Worm (Caenorhabditis elegans) whole organism, young adult: Measurements from ENCODE around the gene C50A2.7.

Source experiments
- D2030.7 ChIP-seq: fragments of 200-800 bp; sonication (Bioruptor generic); IDR thresholded peaks from 2 replicates; pipeline ENCODE4 v1.3.6; 2022; ENCODE audit warnings: missing genetic modification reagents, missing genetic modification characterization, missing compliant biosample characterization
- F37B4.10 ChIP-seq: fragments of 200-800 bp; sonication (Bioruptor generic); IDR thresholded peaks from 2 replicates; pipeline ENCODE4 v1.3.6; 2022; ENCODE audit warnings: missing genetic modification characterization, missing compliant biosample characterization
- F55B11.4 ChIP-seq: sonication (generic microtip); optimal IDR thresholded peaks from 2 replicates; lab custom pipeline; 2016; ENCODE audit warnings: missing compliant biosample characterization, missing genetic modification characterization, borderline replicate concordance; ENCODE audit not compliant: insufficient read depth
- K11D2.4 ChIP-seq: fragments of 200-800 bp; sonication (Bioruptor generic); IDR thresholded peaks from 2 replicates; pipeline ENCODE4 v1.3.6; 2022; ENCODE audit warnings: missing genetic modification reagents, missing genetic modification characterization, missing compliant biosample characterization
- T26A5.8 ChIP-seq: sonication (generic microtip); optimal IDR thresholded peaks from 2 replicates; lab custom pipeline; 2016; ENCODE audit warnings: missing genetic modification characterization, missing compliant biosample characterization
- Y53G8AR.9 ChIP-seq: fragments of 200-800 bp; sonication (Bioruptor generic); conservative IDR thresholded peaks from 2 replicates; pipeline ENCODE4 v1.3.6; 2022; ENCODE audit warnings: missing genetic modification reagents, missing genetic modification characterization, missing compliant biosample characterization
- Y56A3A.18 ChIP-seq: fragments of 200-800 bp; sonication (Bioruptor generic); IDR thresholded peaks from 2 replicates; pipeline ENCODE4 v1.3.6; 2022; ENCODE audit warnings: missing genetic modification reagents, missing genetic modification characterization, missing compliant biosample characterization
- ama-1 ChIP-seq, 3 experiments: fragments of 150-350 bp in 1 of 3; sonication (generic microtip) in 2 of 3; optimal IDR thresholded peaks; 2 replicates each; lab custom pipeline; 2014 to 2018; ENCODE audit warnings: missing biosample characterization in 2 of 3, missing genetic modification characterization in 2 of 3, missing genetic modification reagents in 2 of 3
- atf-7 ChIP-seq: sonication (generic microtip); optimal IDR thresholded peaks from 2 replicates; lab custom pipeline; 2017; ENCODE audit warnings: mild to moderate bottlenecking, missing genetic modification characterization, missing compliant biosample characterization
- athp-1 ChIP-seq: sonication (generic microtip); optimal IDR thresholded peaks from 2 replicates; lab custom pipeline; 2017; ENCODE audit warnings: mild to moderate bottlenecking, missing genetic modification characterization, missing compliant biosample characterization
- attf-5 ChIP-seq: fragments of 200-800 bp; sonication (Bioruptor generic); optimal IDR thresholded peaks from 2 replicates; lab custom pipeline; 2018; ENCODE audit warnings: mild to moderate bottlenecking, missing genetic modification characterization, missing compliant biosample characterization
- bed-1 ChIP-seq: fragments of 200-800 bp; sonication (Bioruptor generic); IDR thresholded peaks from 2 replicates; pipeline ENCODE4 v1.3.6; 2022; ENCODE audit warnings: missing genetic modification reagents, missing genetic modification characterization, missing compliant biosample characterization
- bed-2 ChIP-seq: fragments of 200-800 bp; sonication (Bioruptor generic); IDR thresholded peaks from 2 replicates; pipeline ENCODE4 v1.3.6; 2022; ENCODE audit warnings: missing genetic modification reagents, missing genetic modification characterization, missing compliant biosample characterization
- cebp-1 ChIP-seq, 2 experiments: fragments of 200-800 bp in 1 of 2; sonication (Bioruptor generic) in 1 of 2; sonication (generic microtip) in 1 of 2; IDR thresholded peaks in 1 of 2; optimal IDR thresholded peaks in 1 of 2; 2 replicates each; pipeline versions ENCODE4 v1.3.6 to Lab custom; 2017 to 2022; ENCODE audit warnings: missing compliant biosample characterization in 2 of 2, missing genetic modification characterization in 2 of 2, mild to moderate bottlenecking in 1 of 2, missing genetic modification reagents in 1 of 2, moderate library complexity in 1 of 2
- cebp-2 ChIP-seq: fragments of 200-800 bp; sonication (Bioruptor generic); IDR thresholded peaks from 2 replicates; pipeline ENCODE4 v1.3.6; 2022; ENCODE audit warnings: missing genetic modification characterization, missing compliant biosample characterization
- dpff-1 ChIP-seq: sonication (generic microtip); optimal IDR thresholded peaks from 2 replicates; lab custom pipeline; 2017; ENCODE audit warnings: mild to moderate bottlenecking, missing genetic modification characterization, missing compliant biosample characterization
- egrh-3 ChIP-seq: fragments of 200-800 bp; sonication (Bioruptor generic); IDR thresholded peaks from 2 replicates; pipeline ENCODE4 v1.3.6; 2022; ENCODE audit warnings: missing genetic modification reagents, missing genetic modification characterization, missing compliant biosample characterization
- gei-17 ChIP-seq: fragments of 200-800 bp; sonication (Bioruptor generic); optimal IDR thresholded peaks from 2 replicates; lab custom pipeline; 2018; ENCODE audit warnings: mild to moderate bottlenecking, missing genetic modification characterization, missing compliant biosample characterization
- him-1 ChIP-seq: sonication (generic microtip); optimal IDR thresholded peaks from 2 replicates; lab custom pipeline; 2016; ENCODE audit warnings: missing genotype, missing genetic modification reagents, missing genetic modification characterization, missing compliant biosample characterization
- lin-26 ChIP-seq: fragments of 200-800 bp; sonication (Bioruptor generic); IDR thresholded peaks from 2 replicates; pipeline ENCODE4 v1.3.6; 2022; ENCODE audit warnings: missing genetic modification reagents, missing genetic modification characterization, missing compliant biosample characterization
- lsl-1 ChIP-seq: fragments of 200-800 bp; sonication (Bioruptor generic); optimal IDR thresholded peaks from 2 replicates; lab custom pipeline; 2018; ENCODE audit warnings: mild to moderate bottlenecking, missing genetic modification characterization, moderate library complexity, missing compliant biosample characterization
- lsy-27 ChIP-seq: sonication (generic microtip); optimal IDR thresholded peaks from 2 replicates; lab custom pipeline; 2017; ENCODE audit warnings: missing genetic modification characterization, mild to moderate bottlenecking, missing compliant biosample characterization, antibody characterized with exemption, missing genotype, borderline replicate concordance; ENCODE audit not compliant: insufficient read depth
- madf-8 ChIP-seq: fragments of 200-800 bp; sonication (Bioruptor generic); conservative IDR thresholded peaks from 2 replicates; pipeline ENCODE4 v1.3.6; 2022; ENCODE audit warnings: missing genetic modification reagents, missing genetic modification characterization, missing compliant biosample characterization
- mel-28 ChIP-seq: sonication (generic microtip); optimal IDR thresholded peaks from 2 replicates; lab custom pipeline; 2016; ENCODE audit warnings: borderline replicate concordance, mild to moderate bottlenecking, missing genetic modification characterization, missing compliant biosample characterization
- mxl-1 ChIP-seq: sonication (generic microtip); optimal IDR thresholded peaks from 2 replicates; lab custom pipeline; 2016; ENCODE audit warnings: missing genetic modification characterization, missing compliant biosample characterization
- nhr-179 ChIP-seq: sonication (generic microtip); optimal IDR thresholded peaks from 2 replicates; lab custom pipeline; 2016; ENCODE audit warnings: mild to moderate bottlenecking, missing genetic modification characterization, missing compliant biosample characterization
- rpc-1 ChIP-seq, 2 experiments: fragments of 150-350 bp in 1 of 2; sonication (generic microtip) in 1 of 2; optimal IDR thresholded peaks; 2 replicates each; lab custom pipeline; 2014 to 2018; ENCODE audit warnings: missing biosample characterization in 1 of 2, missing genetic modification characterization in 1 of 2, missing genetic modification reagents in 1 of 2, missing genotype in 1 of 2
- sea-2 ChIP-seq: fragments of 200-800 bp; sonication (Bioruptor generic); IDR thresholded peaks from 2 replicates; pipeline ENCODE4 v1.3.6; 2022; ENCODE audit warnings: missing genetic modification characterization, missing compliant biosample characterization
- snpc-1.1 ChIP-seq: sonication (generic microtip); optimal IDR thresholded peaks from 2 replicates; lab custom pipeline; 2017; ENCODE audit warnings: missing genetic modification characterization, mild to moderate bottlenecking, missing compliant biosample characterization, antibody characterized with exemption, moderate library complexity, missing genotype, missing genetic modification reagents; ENCODE audit not compliant: insufficient read depth
- snpc-4 ChIP-seq, 5 experiments: fragments of 150-350 bp in 1 of 5; sonication (generic microtip) in 4 of 5; optimal IDR thresholded peaks; 2 replicates each; lab custom pipeline; 2014 to 2018; ENCODE audit warnings: missing genetic modification characterization in 5 of 5, missing biosample characterization in 3 of 5, antibody characterized with exemption in 2 of 5, mild to moderate bottlenecking in 2 of 5, missing compliant biosample characterization in 2 of 5, missing genotype in 2 of 5, moderate library complexity in 2 of 5, missing genetic modification reagents in 1 of 5
- somi-1 ChIP-seq: fragments of 200-800 bp; sonication (Bioruptor generic); optimal IDR thresholded peaks from 2 replicates; lab custom pipeline; 2018; ENCODE audit warnings: mild to moderate bottlenecking, missing genetic modification characterization, missing compliant biosample characterization
- unc-62 ChIP-seq: fragments of 150-350 bp; optimal IDR thresholded peaks from 2 replicates; lab custom pipeline; 2014; ENCODE audit warnings: missing biosample characterization, missing genetic modification reagents, missing genetic modification characterization
- ztf-18 ChIP-seq: sonication (generic microtip); optimal IDR thresholded peaks from 2 replicates; lab custom pipeline; 2016; ENCODE audit warnings: missing genotype, mild to moderate bottlenecking, missing genetic modification characterization, missing compliant biosample characterization
- ztf-25 ChIP-seq: fragments of 200-800 bp; sonication (Bioruptor generic); IDR thresholded peaks from 2 replicates; pipeline ENCODE4 v1.3.6; 2022; ENCODE audit warnings: missing genetic modification reagents, missing genetic modification characterization, missing compliant biosample characterization

C50A2.7 gene

DNA sequence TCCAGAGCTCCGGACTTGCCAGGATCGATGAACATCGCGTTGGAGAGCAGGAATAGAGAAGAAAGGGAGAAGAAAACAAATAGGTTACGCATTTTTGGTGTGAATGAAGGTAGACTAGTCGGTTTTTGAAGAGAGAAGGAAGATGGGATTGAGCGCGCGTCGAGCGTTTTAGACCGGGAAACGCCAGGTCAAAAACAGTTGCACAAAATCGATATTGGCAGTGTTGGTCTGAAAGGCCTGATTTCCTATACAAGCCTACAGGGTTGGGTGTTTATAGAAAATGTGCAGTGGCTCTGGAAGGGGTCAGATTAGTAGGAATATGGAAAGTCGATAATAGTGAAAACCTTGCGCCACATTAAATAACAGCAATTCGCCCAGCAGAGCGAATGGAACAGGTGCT lies 41.6 kb downstream of the C50A2.7 start, which contains the start of gene dsl-2:
dsl-2 (minus strand) TSS at position 101 of the 400 bp plus-strand sequence.
- TF ChIP-seq egrh-3 (no peak), cebp-1 (GFP tag; IDR thresholded peaks at IDR 0.05; lab: Robert Waterston, UW) (no peak), cebp-1 (tag; optimal IDR thresholded peaks at IDR 0.05; lab: Kevin White, UChicago) (no peak), attf-5 (GFP tag; lab: Kevin White, UChicago) (no peak), lsl-1 (no peak), atf-7 (tag; lab: Kevin White, UChicago) (no peak), sea-2 (GFP tag; lab: Robert Waterston, UW) (no peak), T26A5.8 (tag; lab: Kevin White, UChicago) (no peak), Y53G8AR.9 (GFP tag; lab: Robert Waterston, UW) (no peak), snpc-1.1 (tag; lab: Kevin White, UChicago) (no peak), K11D2.4 (no peak), D2030.7 (GFP tag; lab: Robert Waterston, UW) (no peak), cebp-2 (GFP tag; lab: Robert Waterston, UW) (no peak), lin-26 (GFP tag; lab: Robert Waterston, UW) (no peak), F55B11.4 (no peak), somi-1 (GFP tag; lab: Kevin White, UChicago) (no peak), athp-1 (no peak), gei-17 (GFP tag; lab: Kevin White, UChicago) (no peak), Y56A3A.18 (GFP tag; lab: Robert Waterston, UW) (no peak)

DNA sequence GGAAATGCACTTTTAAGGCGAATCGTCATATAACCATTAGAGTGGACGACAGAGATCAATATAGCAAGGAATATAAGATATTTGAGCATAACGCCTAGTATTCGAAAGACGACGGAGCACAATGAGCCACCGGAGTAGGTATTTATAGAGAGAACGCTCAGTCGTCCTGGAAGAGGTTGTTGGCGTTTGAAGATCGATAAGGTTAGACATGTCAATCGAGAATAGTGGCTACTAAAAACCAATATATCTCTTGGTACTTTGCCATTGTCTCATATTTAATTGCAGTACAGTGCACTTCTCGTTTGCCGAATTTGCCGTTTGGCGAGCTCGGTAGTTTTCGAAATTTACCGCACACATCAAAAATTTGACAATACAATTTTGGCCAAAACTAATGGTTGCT lies 44.8 kb downstream of the C50A2.7 start, which contains the start of gene dsl-1:
dsl-1 (minus strand) TSS at position 101 of the 400 bp plus-strand sequence.
- TF ChIP-seq atf-7 (tag; lab: Kevin White, UChicago) (no peak), nhr-179 (no peak), bed-2 (GFP tag; lab: Robert Waterston, UW) (no peak), mel-28 (no peak)

DNA sequence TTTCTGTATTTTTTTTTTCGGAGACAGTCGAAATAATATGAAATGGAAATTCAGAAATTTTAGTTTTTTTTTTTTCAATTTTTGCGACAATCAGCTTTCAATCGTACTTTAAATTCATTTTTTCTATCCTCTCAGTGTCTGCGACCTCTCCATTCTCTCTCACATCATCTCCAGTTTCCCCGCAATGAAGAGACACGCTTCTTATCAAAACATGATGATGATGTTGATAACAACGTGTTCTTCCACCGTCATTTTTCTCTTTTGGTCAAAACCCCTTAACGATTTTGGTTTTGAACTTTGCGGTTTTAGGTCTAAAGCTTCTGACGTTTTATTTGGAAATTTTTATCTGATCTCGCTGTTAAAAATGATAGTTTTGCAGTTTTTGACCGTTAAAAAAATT lies 46.1 kb downstream of the C50A2.7 start:
- TF ChIP-seq ztf-18 (tag; lab: Kevin White, UChicago), result no peak
- TF ChIP-seq Y53G8AR.9 (GFP tag; lab: Robert Waterston, UW), result no peak
- no peak for TF ChIP-seq dpff-1 (tag; lab: Kevin White, UChicago)
- TF ChIP-seq bed-1 (GFP tag; lab: Robert Waterston, UW), result no peak
- no peak for TF ChIP-seq ama-1 (optimal IDR thresholded peaks at IDR 0.05; lab: Kevin White, UChicago)
- TF ChIP-seq ama-1 (GFP tag; optimal IDR thresholded peaks at IDR 0.05; lab: Kevin White, UChicago), result no peak
- TF ChIP-seq sea-2 (GFP tag; lab: Robert Waterston, UW), result no peak
- TF ChIP-seq ztf-25 (GFP tag; lab: Robert Waterston, UW), result no peak
- no peak for TF ChIP-seq bed-2 (GFP tag; lab: Robert Waterston, UW)
- no peak for TF ChIP-seq lsy-27 (tag; lab: Kevin White, UChicago)
- no peak for TF ChIP-seq F37B4.10 (GFP tag; lab: Robert Waterston, UW)
- TF ChIP-seq madf-8 (GFP tag; lab: Robert Waterston, UW), result no peak
- no peak for TF ChIP-seq mxl-1
- no peak for TF ChIP-seq unc-62 (GFP tag; lab: Kevin White, UChicago)
- TF ChIP-seq snpc-4 (GFP tag; optimal IDR thresholded peaks at IDR 0.05; lab: Kevin White, UChicago), result no peak
- TF ChIP-seq snpc-4 (tag; optimal IDR thresholded peaks at IDR 0.05; lab: Kevin White, UChicago), result no peak
- no peak for TF ChIP-seq rpc-1 (optimal IDR thresholded peaks at IDR 0.05; lab: Kevin White, UChicago)
- no peak for TF ChIP-seq rpc-1 (tag; optimal IDR thresholded peaks at IDR 0.05; lab: Kevin White, UChicago)
- TF ChIP-seq him-1 (tag; lab: Kevin White, UChicago), result no peak
- no peak for TF ChIP-seq gei-17 (GFP tag; lab: Kevin White, UChicago)
